Worm (Caenorhabditis elegans) whole organism, early embryonic: ENCODE results near the gene srw-11.
"Not testable (repeated sequence)": the region's sequence is repeated elsewhere in the genome, so short reads cannot be mapped to it uniquely, and the experiment has no call there.

Source experiments
- B0310.2 ChIP-seq: sonication (generic microtip); optimal IDR thresholded peaks from 2 replicates; lab custom pipeline; 2016; ENCODE audit warnings: mild to moderate bottlenecking, missing genetic modification characterization, missing compliant biosample characterization
- F13C5.2 ChIP-seq: sonication (generic microtip); optimal IDR thresholded peaks from 2 replicates; lab custom pipeline; 2017; ENCODE audit warnings: mild to moderate bottlenecking, missing genetic modification characterization, inconsistent platforms, missing compliant biosample characterization
- aly-1 ChIP-seq: sonication (generic microtip); optimal IDR thresholded peaks from 2 replicates; lab custom pipeline; 2016; ENCODE audit warnings: missing genetic modification characterization, missing compliant biosample characterization
- ama-1 ChIP-seq: fragments of 150-350 bp; optimal IDR thresholded peaks from 2 replicates; lab custom pipeline; 2014
- ceh-13 ChIP-seq: fragments of 200-800 bp; sonication (Bioruptor generic); optimal IDR thresholded peaks from 2 replicates; lab custom pipeline; 2018; ENCODE audit warnings: mild to moderate bottlenecking, missing genetic modification characterization, missing compliant biosample characterization
- ceh-36 ChIP-seq: sonication (generic microtip); optimal IDR thresholded peaks from 2 replicates; lab custom pipeline; 2016; ENCODE audit warnings: missing genetic modification characterization, inconsistent platforms, missing compliant biosample characterization
- ets-7 ChIP-seq: sonication (generic microtip); optimal IDR thresholded peaks from 2 replicates; lab custom pipeline; 2016; ENCODE audit warnings: missing genotype, missing genetic modification characterization, missing compliant biosample characterization
- flt-1 ChIP-seq: fragments of 200-800 bp; sonication (Bioruptor generic); IDR thresholded peaks from 2 replicates; pipeline ENCODE4 v1.3.6; 2022; ENCODE audit warnings: missing genetic modification characterization, missing compliant biosample characterization
- hmbx-1 ChIP-seq: sonication (generic microtip); optimal IDR thresholded peaks from 2 replicates; lab custom pipeline; 2016; ENCODE audit warnings: mild to moderate bottlenecking, missing genetic modification characterization, missing compliant biosample characterization
- hmg-4 ChIP-seq: fragments of 200-800 bp; sonication (Bioruptor generic); optimal IDR thresholded peaks from 2 replicates; lab custom pipeline; 2018; ENCODE audit warnings: mild to moderate bottlenecking, missing genetic modification characterization, missing compliant biosample characterization
- hnd-1 ChIP-seq: sonication (generic microtip); optimal IDR thresholded peaks from 2 replicates; lab custom pipeline; 2016; ENCODE audit warnings: missing genetic modification characterization, missing compliant biosample characterization
- pes-1 ChIP-seq: fragments of 200-800 bp; sonication (Bioruptor generic); IDR thresholded peaks from 2 replicates; pipeline ENCODE4 v1.3.6; 2022; ENCODE audit warnings: missing genetic modification reagents, missing genetic modification characterization, missing compliant biosample characterization
- scrt-1 ChIP-seq: fragments of 200-800 bp; sonication (Bioruptor generic); IDR thresholded peaks from 2 replicates; pipeline ENCODE4 v1.3.6; 2022; ENCODE audit warnings: missing genetic modification characterization, missing compliant biosample characterization
- sea-1 ChIP-seq: fragments of 200-800 bp; sonication (Bioruptor generic); conservative IDR thresholded peaks from 2 replicates; pipeline ENCODE4 v1.3.6; 2022; ENCODE audit warnings: missing genetic modification characterization, missing compliant biosample characterization
- tbx-11 ChIP-seq: fragments of 200-800 bp; sonication (Bioruptor generic); IDR thresholded peaks from 2 replicates; pipeline ENCODE4 v1.3.6; 2022; ENCODE audit warnings: missing genetic modification characterization, missing compliant biosample characterization
- tbx-37 ChIP-seq: fragments of 200-800 bp; sonication (Bioruptor generic); conservative IDR thresholded peaks from 2 replicates; pipeline ENCODE4 v1.3.6; 2022; ENCODE audit warnings: missing genetic modification reagents, missing genetic modification characterization, missing compliant biosample characterization
- tra-4 ChIP-seq: sonication (generic microtip); optimal IDR thresholded peaks from 2 replicates; lab custom pipeline; 2017; ENCODE audit warnings: missing genetic modification characterization, missing compliant biosample characterization

Gene srw-11

ce11 chrV:15230243-15230642 lies 9.9 kb downstream of the srw-11 start, which contains the start of gene srw-15:
srw-15 (plus strand) TSS chrV:15230543.
- TF ChIP-seq ama-1 (lab: Kevin White, UChicago) (no peak), flt-1 (GFP tag; lab: Robert Waterston, UW) (no peak), scrt-1 (no peak), sea-1 (GFP tag; lab: Robert Waterston, UW) (no peak), F13C5.2 (no peak), tbx-37 (GFP tag; lab: Robert Waterston, UW) (no peak), hmbx-1 (no peak)

- TF ChIP-seq flt-1 (GFP tag; lab: Robert Waterston, UW) (no peak), aly-1 (no peak), F13C5.2 (no peak), tbx-37 (GFP tag; lab: Robert Waterston, UW) (no peak), pes-1 (GFP tag; lab: Robert Waterston, UW) (no peak), hmg-4 (GFP tag; lab: Kevin White, UChicago) (no peak), tbx-11 (GFP tag; lab: Robert Waterston, UW) (no peak)
Observed at ce11 chrV:15226206-15226605, 13.9 kb downstream of the srw-11 start.

- no peak for TF ChIP-seq hmg-4 (GFP tag; lab: Kevin White, UChicago)
- no peak for TF ChIP-seq ceh-13 (GFP tag; lab: Kevin White, UChicago)
- TF ChIP-seq hmbx-1, result no peak
- TF ChIP-seq scrt-1, result no peak
- TF ChIP-seq aly-1, result no peak
- TF ChIP-seq flt-1 (GFP tag; lab: Robert Waterston, UW), result no peak
- no peak for TF ChIP-seq hnd-1 (tag; lab: Kevin White, UChicago)
- TF ChIP-seq pes-1 (GFP tag; lab: Robert Waterston, UW), result no peak
- TF ChIP-seq tbx-37 (GFP tag; lab: Robert Waterston, UW), result no peak
- TF ChIP-seq tbx-11 (GFP tag; lab: Robert Waterston, UW), result no peak
- no peak for TF ChIP-seq B0310.2
- TF ChIP-seq ama-1 (lab: Kevin White, UChicago), result no peak
- TF ChIP-seq tra-4, result no peak
- no peak for TF ChIP-seq ceh-36 (tag; lab: Kevin White, UChicago)
- no peak for TF ChIP-seq sea-1 (GFP tag; lab: Robert Waterston, UW)
- TF ChIP-seq ets-7 (tag; lab: Kevin White, UChicago), result no peak
Observed at ce11 chrV:15225650-15226049, 14.5 kb downstream of the srw-11 start, which contains the start of gene srw-14. srw-14 (plus strand) TSS chrV:15225950.

ce11 chrV:15223668-15224067 lies 16.4 kb downstream of the srw-11 start, which contains the start of gene srw-24:
srw-24 (plus strand) TSS chrV:15223968.
- TF ChIP-seq tbx-37 (GFP tag; lab: Robert Waterston, UW), result no peak
- TF ChIP-seq ets-7 (tag; lab: Kevin White, UChicago), result no peak
- TF ChIP-seq hmg-4 (GFP tag; lab: Kevin White, UChicago), result no peak

DNA sequence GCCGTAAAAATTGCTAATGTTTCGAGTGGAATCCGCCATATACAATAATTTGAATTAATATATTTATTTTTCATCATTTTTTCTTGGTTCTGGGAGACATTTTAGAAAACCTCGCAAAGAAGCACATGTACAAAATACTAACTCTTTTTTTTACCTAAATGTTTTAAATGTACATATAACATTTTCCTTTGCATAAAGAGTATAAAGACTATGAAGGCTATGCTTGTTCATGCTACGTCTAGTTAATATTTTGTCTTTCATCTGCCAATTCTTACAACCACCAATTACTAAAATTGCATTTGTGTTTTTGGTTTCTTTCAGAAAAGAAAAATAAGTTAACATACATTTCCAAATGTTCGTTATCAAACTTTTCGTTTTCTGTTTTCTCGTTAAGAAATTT lies 18.8 kb downstream of the srw-11 start, which contains the start of gene irld-25:
Gene irld-25 (plus strand): TSS at position 301 of the 400 bp plus-strand sequence.
- no peak for TF ChIP-seq scrt-1
- no peak for TF ChIP-seq sea-1 (GFP tag; lab: Robert Waterston, UW)
- TF ChIP-seq ets-7 (tag; lab: Kevin White, UChicago), result no peak
- TF ChIP-seq tbx-37 (GFP tag; lab: Robert Waterston, UW), result no peak
- TF ChIP-seq tra-4, result no peak
- no peak for TF ChIP-seq hmg-4 (GFP tag; lab: Kevin White, UChicago)
- TF ChIP-seq F13C5.2, result no peak
- TF ChIP-seq ama-1 (lab: Kevin White, UChicago), result no peak
- no peak for TF ChIP-seq aly-1
- TF ChIP-seq pes-1 (GFP tag; lab: Robert Waterston, UW), result no peak
- no peak for TF ChIP-seq ceh-13 (GFP tag; lab: Kevin White, UChicago)
- TF ChIP-seq hnd-1 (tag; lab: Kevin White, UChicago), result no peak

DNA sequence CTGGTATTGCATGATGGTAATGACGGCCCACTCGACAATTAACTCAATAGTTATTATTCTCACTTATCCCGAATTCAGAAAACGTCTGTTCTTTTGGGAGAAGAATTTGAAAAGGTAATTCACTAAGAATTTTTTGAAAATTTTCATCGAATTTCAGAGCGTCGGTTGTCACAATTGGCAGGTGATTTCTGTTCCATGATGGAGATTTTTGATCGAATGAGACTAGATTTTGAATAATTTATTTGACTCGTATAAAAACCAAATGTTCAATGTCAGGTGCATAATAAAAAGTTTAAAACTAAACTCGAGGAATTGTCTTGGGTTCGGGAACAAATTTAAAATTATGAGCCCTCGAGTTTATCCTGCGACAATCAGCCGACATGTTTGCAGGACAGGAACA lies 23.4 kb downstream of the srw-11 start, which contains the start of gene sri-25:
Gene sri-25 (plus strand): TSS at position 301 of the 400 bp plus-strand sequence.
- TF ChIP-seq pes-1 (GFP tag; lab: Robert Waterston, UW) (no peak), sea-1 (GFP tag; lab: Robert Waterston, UW) (no peak), ets-7 (tag; lab: Kevin White, UChicago) (no peak), hnd-1 (tag; lab: Kevin White, UChicago) (no peak), hmbx-1 (no peak), ceh-13 (GFP tag; lab: Kevin White, UChicago) (no peak)

DNA sequence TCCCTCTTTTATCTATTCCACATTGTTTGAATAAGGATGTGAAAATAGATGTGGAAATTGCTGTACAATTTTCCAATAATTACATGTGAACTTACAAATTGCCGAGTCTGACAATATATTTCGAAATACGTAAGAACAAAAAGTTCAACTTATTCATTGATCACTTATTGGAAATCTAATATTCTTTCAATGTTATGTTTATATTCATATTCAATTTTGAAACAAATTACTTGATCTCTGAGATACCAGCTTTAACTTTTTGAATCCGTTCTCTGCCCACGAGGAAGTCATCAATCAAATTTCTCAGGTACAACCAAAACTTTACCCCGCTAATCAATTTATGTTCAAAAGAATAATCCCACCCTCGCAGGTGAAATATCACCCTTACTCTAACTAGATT lies 24.9 kb downstream of the srw-11 start, which contains the start of gene sri-26:
Gene sri-26 (plus strand): TSS at position 301 of the 400 bp plus-strand sequence.
- TF ChIP-seq pes-1 (GFP tag; lab: Robert Waterston, UW); hmbx-1; flt-1 (GFP tag; lab: Robert Waterston, UW): not testable (repeated sequence)

DNA sequence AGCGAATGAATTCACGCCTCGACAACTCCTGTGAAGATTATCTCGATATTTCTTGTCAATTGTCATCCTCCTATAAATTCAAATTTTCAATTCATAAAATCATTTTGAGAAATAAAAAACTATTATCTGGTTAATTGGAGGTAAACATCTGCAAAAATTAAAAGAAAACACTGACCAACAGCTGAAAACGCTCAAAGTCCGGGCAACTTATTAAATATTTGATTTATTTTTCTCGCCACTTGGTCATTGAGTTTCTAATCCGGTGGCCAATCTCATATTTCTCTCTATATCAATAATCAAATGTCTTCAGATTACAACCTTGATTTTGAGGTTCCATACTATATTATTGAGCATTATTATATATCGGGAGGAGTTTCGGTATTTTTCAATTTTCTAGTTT lies 28.2 kb downstream of the srw-11 start, which contains the start of gene sri-24:
Gene sri-24 (plus strand): TSS at position 301 of the 400 bp plus-strand sequence.
- not testable (repeated sequence) for TF ChIP-seq sea-1 (GFP tag; lab: Robert Waterston, UW); F13C5.2; B0310.2

DNA sequence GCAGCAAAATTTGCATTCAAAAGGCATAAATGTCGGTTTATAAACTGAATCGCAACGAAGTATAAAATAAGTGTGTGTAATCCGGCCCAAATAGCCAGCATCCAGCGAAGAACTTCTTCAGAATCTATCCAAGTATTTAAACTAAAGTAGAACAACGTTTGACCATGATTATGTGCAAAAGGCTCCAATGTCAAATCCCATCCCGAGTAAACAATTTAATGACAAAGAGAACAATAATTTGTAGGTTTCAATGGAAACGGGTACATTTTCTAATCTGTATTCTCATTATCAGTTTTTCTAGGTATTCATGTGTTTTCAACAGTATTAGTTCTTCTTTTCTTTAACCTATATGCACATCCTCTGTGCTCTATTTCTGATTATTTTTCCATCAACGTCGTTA lies 32.4 kb downstream of the srw-11 start, which contains the start of gene C41G6.12:
Gene C41G6.12 (minus strand): TSS at position 101 of the 400 bp plus-strand sequence.
- not testable (repeated sequence) for TF ChIP-seq hnd-1 (tag; lab: Kevin White, UChicago); ama-1 (lab: Kevin White, UChicago); B0310.2
